Fruit fly (Drosophila melanogaster) whole organism, embryonic: Measurements from ENCODE around the gene gce.

Experiments used
- Awh ChIP-seq: fragments of 200-800 bp; sonication (Bioruptor generic); IDR thresholded peaks from 2 replicates; pipeline ENCODE4, ENCODE4 v1.3.6; 2022; ENCODE audit warnings: missing biosample characterization, missing genetic modification characterization
- Bgb ChIP-seq: fragments of 200-800 bp; sonication (Bioruptor generic); IDR thresholded peaks from 2 replicates; pipeline ENCODE4 v1.3.6; 2022; ENCODE audit warnings: missing biosample characterization, missing genetic modification characterization; ENCODE audit not compliant: partially characterized antibody
- CG10979 ChIP-seq: fragments of 200-800 bp; sonication (Bioruptor generic); optimal IDR thresholded peaks from 2 replicates; lab custom pipeline; 2018; ENCODE audit warnings: missing biosample characterization, mild to moderate bottlenecking, missing genetic modification characterization, moderate library complexity
- CG11093 ChIP-seq: fragments of 200-800 bp; sonication (Bioruptor generic); IDR thresholded peaks from 3 replicates; pipeline ENCODE4 v1.3.6; 2022; ENCODE audit warnings: missing biosample characterization, missing genetic modification characterization
- CG11695 ChIP-seq: fragments of 200-800 bp; sonication (Bioruptor generic); IDR thresholded peaks from 3 replicates; pipeline ENCODE4 v1.3.6; 2022; ENCODE audit warnings: missing biosample characterization, missing genetic modification characterization
- CG12236 ChIP-seq: fragments of 200-800 bp; sonication (Bioruptor generic); optimal IDR thresholded peaks from 2 replicates; lab custom pipeline; 2016; ENCODE audit warnings: missing biosample characterization, missing genetic modification characterization
- CG15601 ChIP-seq: fragments of 200-800 bp; sonication (Bioruptor generic); optimal IDR thresholded peaks from 3 replicates; lab custom pipeline; 2019; ENCODE audit warnings: missing biosample characterization, mild to moderate bottlenecking, missing genetic modification characterization, moderate library complexity
- CG16863 ChIP-seq: fragments of 200-800 bp; sonication (Bioruptor generic); optimal IDR thresholded peaks from 3 replicates; lab custom pipeline; 2016; ENCODE audit warnings: missing biosample characterization, missing genetic modification characterization
- CG17359 ChIP-seq: fragments of 200-800 bp; sonication (Bioruptor generic); optimal IDR thresholded peaks from 3 replicates; lab custom pipeline; 2018; ENCODE audit warnings: missing biosample characterization, mild to moderate bottlenecking, missing genetic modification characterization, moderate library complexity
- CG18476 ChIP-seq: fragments of 200-800 bp; sonication (Bioruptor generic); optimal IDR thresholded peaks from 2 replicates; lab custom pipeline; 2016; ENCODE audit warnings: missing biosample characterization, mild to moderate bottlenecking, missing genetic modification characterization
- CG2129 ChIP-seq: fragments of 200-800 bp; sonication (Bioruptor generic); IDR thresholded peaks from 2 replicates; pipeline ENCODE4 v1.3.6; 2022; ENCODE audit warnings: missing biosample characterization, missing genetic modification characterization; ENCODE audit not compliant: partially characterized antibody
- CG2875 ChIP-seq: fragments of 200-800 bp; sonication (Bioruptor generic); optimal IDR thresholded peaks from 2 replicates; lab custom pipeline; 2017; ENCODE audit warnings: missing biosample characterization, mild to moderate bottlenecking, missing genetic modification characterization, missing genetic modification reagents
- CG32767 ChIP-seq: fragments of 200-800 bp; sonication (Bioruptor generic); IDR thresholded peaks from 2 replicates; pipeline ENCODE4 v1.3.6; 2022; ENCODE audit warnings: missing biosample characterization, missing genetic modification characterization
- CG34422 ChIP-seq: fragments of 200-800 bp; sonication (Bioruptor generic); IDR thresholded peaks from 3 replicates; pipeline ENCODE4 v1.3.6; 2022; ENCODE audit warnings: missing biosample characterization, missing genetic modification characterization
- CG4282 ChIP-seq: fragments of 200-800 bp; sonication (Bioruptor generic); optimal IDR thresholded peaks from 2 replicates; lab custom pipeline; 2016; ENCODE audit warnings: missing biosample characterization, missing genetic modification characterization
- CG4707 ChIP-seq: fragments of 200-800 bp; sonication (Bioruptor generic); optimal IDR thresholded peaks from 2 replicates; lab custom pipeline; 2018; ENCODE audit warnings: missing biosample characterization, mild to moderate bottlenecking, missing genetic modification characterization, moderate library complexity
- CG4854 ChIP-seq: fragments of 200-800 bp; sonication (Bioruptor generic); optimal IDR thresholded peaks from 2 replicates; lab custom pipeline; 2016; ENCODE audit warnings: missing biosample characterization, missing genetic modification characterization, inconsistent platforms
- CG6813 ChIP-seq: fragments of 200-800 bp; sonication (Bioruptor generic); optimal IDR thresholded peaks from 2 replicates; lab custom pipeline; 2017; ENCODE audit warnings: missing biosample characterization, missing genetic modification characterization, mild to moderate bottlenecking, moderate library complexity, missing genetic modification reagents
- Camta ChIP-seq: fragments of 200-800 bp; sonication (Bioruptor generic); optimal IDR thresholded peaks from 2 replicates; lab custom pipeline; 2016; ENCODE audit warnings: missing biosample characterization, missing genetic modification characterization
- Dip2 ChIP-seq: fragments of 200-800 bp; sonication (Bioruptor generic); IDR thresholded peaks from 2 replicates; pipeline ENCODE4 v1.3.6; 2022; ENCODE audit warnings: missing biosample characterization, missing genetic modification characterization
- Dp ChIP-seq: fragments of 200-800 bp; sonication (Bioruptor generic); optimal IDR thresholded peaks from 2 replicates; lab custom pipeline; 2018; ENCODE audit warnings: missing biosample characterization, mild to moderate bottlenecking, missing genetic modification characterization, moderate library complexity
- Elba2 ChIP-seq: fragments of 200-800 bp; sonication (Bioruptor generic); optimal IDR thresholded peaks from 3 replicates; lab custom pipeline; 2016; ENCODE audit warnings: missing biosample characterization, missing genetic modification characterization
- HLH3B ChIP-seq: fragments of 200-800 bp; sonication (Bioruptor generic); IDR thresholded peaks from 2 replicates; pipeline ENCODE4 v1.3.6; 2022; ENCODE audit warnings: missing biosample characterization, missing genetic modification characterization
- HLH54F ChIP-seq: fragments of 200-800 bp; sonication (Bioruptor generic); optimal IDR thresholded peaks from 3 replicates; lab custom pipeline; 2016; ENCODE audit warnings: missing biosample characterization, missing genetic modification characterization
- Lim3 ChIP-seq: fragments of 200-800 bp; sonication (Bioruptor generic); IDR thresholded peaks from 2 replicates; pipeline ENCODE4 v1.3.6; 2022; ENCODE audit warnings: missing biosample characterization, missing genetic modification characterization
- Lpt ChIP-seq: fragments of >200 bp; optimal IDR thresholded peaks from 2 replicates; lab custom pipeline; 2018; ENCODE audit warnings: missing biosample characterization, missing genetic modification characterization
- NK7.1 ChIP-seq: fragments of 200-800 bp; sonication (Bioruptor generic); optimal IDR thresholded peaks from 3 replicates; lab custom pipeline; 2016; ENCODE audit warnings: missing biosample characterization, missing genetic modification characterization
- Nf-YB ChIP-seq: fragments of 200-800 bp; sonication (Bioruptor generic); optimal IDR thresholded peaks from 3 replicates; lab custom pipeline; 2019; ENCODE audit warnings: missing biosample characterization, mild to moderate bottlenecking, missing genetic modification characterization, moderate library complexity
- Sry-δ ChIP-seq: fragments of 200-800 bp; sonication (Bioruptor generic); optimal IDR thresholded peaks from 2 replicates; lab custom pipeline; 2016; ENCODE audit warnings: missing biosample characterization, missing genetic modification characterization
- ato ChIP-seq: fragments of 200-800 bp; sonication (Bioruptor generic); IDR thresholded peaks from 2 replicates; pipeline ENCODE4 v1.3.6; 2022; ENCODE audit warnings: missing biosample characterization, missing genetic modification characterization; ENCODE audit not compliant: partially characterized antibody
- bsh ChIP-seq, 2 experiments: fragments of 200-800 bp; sonication (Bioruptor generic); optimal IDR thresholded peaks; 2 replicates each; lab custom pipeline; 2017 to 2018; ENCODE audit warnings: mild to moderate bottlenecking in 2 of 2, missing biosample characterization in 2 of 2, missing genetic modification characterization in 2 of 2, moderate library complexity in 1 of 2
- ci ChIP-seq: fragments of 200-800 bp; sonication (Bioruptor generic); IDR thresholded peaks from 3 replicates; pipeline ENCODE4 v1.3.6; 2022; ENCODE audit warnings: missing biosample characterization, missing genetic modification characterization
- corto ChIP-seq: fragments of 200-800 bp; sonication (Bioruptor generic); optimal IDR thresholded peaks from 2 replicates; lab custom pipeline; 2016; ENCODE audit warnings: missing biosample characterization, mild to moderate bottlenecking, missing genetic modification characterization, moderate library complexity
- crc ChIP-seq: fragments of 200-800 bp; sonication (Bioruptor generic); optimal IDR thresholded peaks from 2 replicates; lab custom pipeline; 2016; ENCODE audit warnings: missing biosample characterization, missing genetic modification characterization
- dan ChIP-seq: fragments of 200-800 bp; sonication (Bioruptor generic); IDR thresholded peaks from 2 replicates; pipeline ENCODE4 v1.3.6; 2022; ENCODE audit warnings: missing biosample characterization, missing genetic modification characterization
- eve ChIP-seq, 2 experiments: fragments of >200 bp; optimal IDR thresholded peaks; 2 replicates each; lab custom pipeline; 2017; ENCODE audit warnings: missing biosample characterization in 2 of 2, missing genetic modification characterization in 2 of 2
- fd102C ChIP-seq: fragments of 200-800 bp; sonication (Bioruptor generic); optimal IDR thresholded peaks from 2 replicates; lab custom pipeline; 2018; ENCODE audit warnings: missing biosample characterization, mild to moderate bottlenecking, missing genetic modification characterization, moderate library complexity
- gce ChIP-seq: fragments of 200-800 bp; sonication (Bioruptor generic); IDR thresholded peaks from 3 replicates; pipeline ENCODE4 v1.3.6; 2022; ENCODE audit warnings: missing biosample characterization, missing genetic modification characterization
- gfzf ChIP-seq: fragments of 200-800 bp; sonication (Bioruptor generic); optimal IDR thresholded peaks from 2 replicates; lab custom pipeline; 2016; ENCODE audit warnings: missing biosample characterization, mild to moderate bottlenecking, missing genetic modification characterization, moderate library complexity
- ind ChIP-seq: fragments of 200-800 bp; sonication (Bioruptor generic); optimal IDR thresholded peaks from 3 replicates; lab custom pipeline; 2016; ENCODE audit warnings: missing biosample characterization, missing genetic modification characterization
- inv ChIP-seq: fragments of 200-800 bp; sonication (Bioruptor generic); IDR thresholded peaks from 2 replicates; pipeline ENCODE4 v1.3.6; 2022; ENCODE audit warnings: missing biosample characterization, missing genetic modification characterization; ENCODE audit not compliant: partially characterized antibody
- lbe ChIP-seq: fragments of 200-800 bp; sonication (Bioruptor generic); optimal IDR thresholded peaks from 2 replicates; lab custom pipeline; 2016; ENCODE audit warnings: missing biosample characterization, mild to moderate bottlenecking, missing genetic modification characterization
- mam ChIP-seq: fragments of 200-800 bp; sonication (Bioruptor generic); optimal IDR thresholded peaks from 3 replicates; lab custom pipeline; 2016; ENCODE audit warnings: missing biosample characterization, missing genetic modification characterization
- mld ChIP-seq: fragments of 200-800 bp; sonication (Bioruptor generic); IDR thresholded peaks from 3 replicates; pipeline ENCODE4 v1.3.6; 2022; ENCODE audit warnings: missing biosample characterization, missing genetic modification characterization; ENCODE audit not compliant: partially characterized antibody
- oc ChIP-seq: fragments of 200-800 bp; sonication (Bioruptor generic); optimal IDR thresholded peaks from 2 replicates; lab custom pipeline; 2018; ENCODE audit warnings: missing biosample characterization, mild to moderate bottlenecking, missing genetic modification characterization, moderate library complexity
- onecut ChIP-seq: fragments of 200-800 bp; sonication (Bioruptor generic); IDR thresholded peaks from 2 replicates; pipeline ENCODE4 v1.3.6; 2022; ENCODE audit warnings: missing biosample characterization, missing genetic modification characterization
- pho ChIP-seq: fragments of 200-800 bp; sonication (Bioruptor generic); optimal IDR thresholded peaks from 2 replicates; lab custom pipeline; 2016; ENCODE audit warnings: missing biosample characterization, missing genetic modification characterization
- pnt ChIP-seq: fragments of 200-800 bp; sonication (Bioruptor generic); optimal IDR thresholded peaks from 3 replicates; lab custom pipeline; 2016; ENCODE audit warnings: missing biosample characterization, missing genetic modification characterization
- schlank ChIP-seq: fragments of 200-800 bp; sonication (Bioruptor generic); optimal IDR thresholded peaks from 2 replicates; lab custom pipeline; 2018; ENCODE audit warnings: missing biosample characterization, mild to moderate bottlenecking, missing genetic modification characterization
- slp2 ChIP-seq: fragments of 200-800 bp; sonication (Bioruptor generic); optimal IDR thresholded peaks from 2 replicates; lab custom pipeline; 2016; ENCODE audit warnings: missing biosample characterization, missing genetic modification characterization

The gce gene

DNA sequence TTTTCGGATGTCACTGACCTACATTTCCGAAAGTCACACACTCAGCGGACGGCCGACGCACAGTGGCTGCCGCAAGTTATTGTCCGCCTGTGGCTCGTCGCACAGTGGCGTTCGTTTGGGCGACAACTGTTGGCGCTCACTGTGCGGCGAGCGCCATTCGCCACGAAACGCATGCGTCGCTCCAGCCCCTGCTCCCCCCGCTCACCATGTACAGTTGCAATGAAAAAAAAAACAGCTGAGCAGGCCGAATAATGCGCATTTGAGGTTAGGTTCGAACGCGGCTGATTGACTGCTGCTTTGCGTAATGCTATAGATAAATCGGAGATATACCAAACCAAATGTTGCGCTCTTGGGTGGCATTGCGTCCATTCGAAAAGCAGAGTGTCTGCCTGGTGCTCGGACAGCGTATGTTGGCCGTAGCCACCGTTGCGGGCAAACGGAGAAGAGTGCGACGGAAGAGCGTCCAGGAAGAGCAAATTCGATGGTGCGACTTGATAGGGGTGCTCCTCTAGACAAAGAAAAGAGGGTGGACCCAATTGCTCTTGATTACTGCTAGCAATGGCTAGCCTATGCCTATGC lies 25.8 kb downstream of the gce start (continued):
- TF ChIP-seq schlank (tag; lab: Kevin White, UChicago) (peak; percentile 81), corto (no peak), CG2875 (GFP tag; lab: Kevin White, UChicago) (peak; percentile 65), gfzf (GFP tag; lab: Kevin White, UChicago) (peak; percentile 21), NK7.1 (peak; percentile 53), CG4707 (GFP tag; lab: Kevin White, UChicago) (peak; percentile 81), Dip2 (GFP tag; lab: Robert Waterston, UW) (no peak), lbe (GFP tag; lab: Kevin White, UChicago) (peak; percentile 41), Elba2 (GFP tag; lab: Kevin White, UChicago) (no peak), pho (GFP tag; lab: Kevin White, UChicago) (peak; percentile 84), ci (GFP tag; lab: Robert Waterston, UW) (peak; percentile 97), CG34422 (GFP tag; lab: Robert Waterston, UW) (peak; percentile 97), CG15601 (tag; lab: Kevin White, UChicago) (peak; percentile 48), bsh (GFP tag; optimal IDR thresholded peaks at IDR 0.05; lab: Kevin White, UChicago) (peak; percentile 13 to 75), oc (tag; lab: Kevin White, UChicago) (peak; percentile 64), CG10979 (tag; lab: Kevin White, UChicago) (peak; percentile 60), Camta (GFP tag; lab: Kevin White, UChicago) (peak; percentile 74), ind (GFP tag; lab: Kevin White, UChicago) (peak; percentile 89), slp2 (GFP tag; lab: Kevin White, UChicago) (peak; percentile 68), HLH3B (peak; percentile 86), CG4854 (peak; percentile 72), Nf-YB (GFP tag; lab: Kevin White, UChicago) (peak; percentile 39), CG4282 (peak; percentile 78), HLH54F (peak; percentile 83), CG11695 (GFP tag; lab: Robert Waterston, UW) (peak; percentile 48; the same call in 1 of the 3 replicates), mam (peak; percentile 92), eve (GFP tag; optimal IDR thresholded peaks at IDR 0.05; lab: Kevin White, UChicago) (no peak), dan (GFP tag; lab: Robert Waterston, UW) (no peak), Lpt (no peak), Awh (GFP tag; lab: Robert Waterston, UW) (peak; percentile 91), fd102C (no peak), CG2129 (no peak), Bgb (peak; percentile 67), CG16863 (peak; percentile 83), mld (GFP tag; lab: Robert Waterston, UW) (0 out of 3 replicates have a peak, but pooled peaks have one; percentile 21), CG6813 (GFP tag; lab: Kevin White, UChicago) (peak; percentile 88), inv (peak; percentile 44; the same call in 1 of the 2 replicates), Lim3 (peak; percentile 49; the same call in 1 of the 2 replicates), CG18476 (peak; percentile 53), CG32767 (peak; percentile 81), CG11093 (GFP tag; lab: Robert Waterston, UW) (peak; percentile 85), pnt (peak; percentile 87), onecut (peak; percentile 87), crc (GFP tag; lab: Kevin White, UChicago) (peak; percentile 66), CG17359 (peak; percentile 78), Sry-δ (GFP tag; lab: Kevin White, UChicago) (peak; percentile 56), ato (GFP tag; lab: Robert Waterston, UW) (peak; percentile 54; the same call in 1 of the 2 replicates), gce (GFP tag; lab: Robert Waterston, UW) (peak; percentile 98), Dp (peak; percentile 26), CG12236 (peak; percentile 36)
